Worm (Caenorhabditis elegans) whole organism, midembryonic: Measurements from ENCODE around the gene B0334.13.

ENCODE experiments used
- cog-1 ChIP-seq: sonication (generic microtip); optimal IDR thresholded peaks from 2 replicates; lab custom pipeline; 2016; ENCODE audit warnings: missing genetic modification characterization, missing compliant biosample characterization
- flt-1 ChIP-seq: fragments of 200-800 bp; sonication (Bioruptor generic); IDR thresholded peaks from 2 replicates; pipeline ENCODE4 v1.3.6; 2022; ENCODE audit warnings: missing genetic modification characterization, missing compliant biosample characterization
- klf-2 ChIP-seq: fragments of 200-800 bp; sonication (Bioruptor generic); conservative IDR thresholded peaks from 2 replicates; pipeline ENCODE4 v1.3.6; 2022; ENCODE audit warnings: missing genetic modification reagents, missing genetic modification characterization, missing compliant biosample characterization
- med-1 ChIP-seq: sonication (generic microtip); optimal IDR thresholded peaks from 2 replicates; lab custom pipeline; 2017; ENCODE audit warnings: missing genetic modification characterization, mild to moderate bottlenecking, missing compliant biosample characterization, antibody characterized with exemption, missing genetic modification reagents; ENCODE audit not compliant: insufficient read depth
- ref-1 ChIP-seq: fragments of 200-800 bp; sonication (Bioruptor generic); conservative IDR thresholded peaks from 2 replicates; pipeline ENCODE4 v1.3.6; 2022; ENCODE audit warnings: missing genetic modification reagents, missing genetic modification characterization, missing compliant biosample characterization
- tab-1 ChIP-seq: fragments of 200-800 bp; sonication (Bioruptor generic); IDR thresholded peaks from 2 replicates; pipeline ENCODE4 v1.3.6; 2022; ENCODE audit warnings: missing genetic modification characterization, missing compliant biosample characterization
- ztf-23 ChIP-seq: fragments of 200-800 bp; sonication (Bioruptor generic); IDR thresholded peaks from 2 replicates; pipeline ENCODE4 v1.3.6; 2022; ENCODE audit warnings: missing genetic modification reagents, missing genetic modification characterization, missing compliant biosample characterization
- ztf-29 ChIP-seq: fragments of 200-800 bp; sonication (Bioruptor generic); IDR thresholded peaks from 2 replicates; pipeline ENCODE4 v1.3.6; 2022; ENCODE audit warnings: missing genetic modification reagents, missing genetic modification characterization, missing compliant biosample characterization

DNA sequence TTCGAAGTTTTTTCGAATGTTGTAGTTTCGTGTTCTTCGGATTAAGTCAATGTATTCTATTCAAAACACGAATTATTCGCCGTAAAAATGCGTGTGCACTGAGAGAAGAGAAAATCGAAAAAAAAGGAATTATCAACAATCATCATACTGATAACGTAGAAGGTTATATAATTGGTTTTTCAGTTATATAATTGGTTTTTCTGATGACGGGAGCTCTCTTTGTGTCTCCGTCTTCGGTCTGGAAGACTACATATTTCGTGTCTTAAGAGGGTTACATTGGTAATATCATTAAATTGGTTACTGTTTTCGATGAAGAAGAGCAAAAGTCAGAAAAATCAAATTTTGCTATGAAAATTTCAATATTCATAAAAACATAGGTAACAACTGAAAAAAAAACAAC, 28.2 kb upstream of the B0334.13 start:
- TF ChIP-seq ztf-29 (GFP tag; lab: Robert Waterston, UW) (no peak), tab-1 (GFP tag; lab: Robert Waterston, UW) (no peak), flt-1 (GFP tag; lab: Robert Waterston, UW) (no peak), ref-1 (GFP tag; lab: Robert Waterston, UW) (no peak), ztf-23 (no peak), med-1 (GFP tag; lab: Kevin White, UChicago) (no peak), cog-1 (tag; lab: Kevin White, UChicago) (no peak), klf-2 (no peak)
